Fruit fly (Drosophila melanogaster) whole organism, wandering third instar larva: ENCODE measurements around the gene frtz.
A peak's percentile ranks its signal among the peaks of the same experiment; 100 is the strongest.

Experiments
- Hr83 ChIP-seq: fragments of 200-300 bp; sonication (Bioruptor generic); optimal IDR thresholded peaks from 2 replicates; lab custom pipeline; 2016; ENCODE audit warnings: missing biosample characterization, mild to moderate bottlenecking, missing genetic modification characterization, moderate library complexity; ENCODE audit not compliant: poor library complexity, severe bottlenecking
- N ChIP-seq: fragments of >200 bp; optimal IDR thresholded peaks from 2 replicates; lab custom pipeline; 2018; ENCODE audit warnings: missing biosample characterization, missing external identifiers, missing genetic modification characterization
- foxo ChIP-seq, 2 experiments: fragments of 200-800 bp; sonication (Bioruptor generic); optimal IDR thresholded peaks; 2 replicates in 1 of 2; 3 replicates in 1 of 2; lab custom pipeline; 2016 to 2017; ENCODE audit warnings: missing biosample characterization in 2 of 2, missing genetic modification characterization in 2 of 2
- h ChIP-seq: fragments of 200-800 bp; sonication (Bioruptor generic); optimal IDR thresholded peaks from 3 replicates; lab custom pipeline; 2016; ENCODE audit warnings: missing biosample characterization, mild to moderate bottlenecking, missing genetic modification characterization
- woc ChIP-seq: sonication (Bioruptor generic); optimal IDR thresholded peaks from 2 replicates; lab custom pipeline; 2016; ENCODE audit warnings: missing biosample characterization, mild to moderate bottlenecking, missing genetic modification characterization

dm6 chr2L:1720846-1721506 is 5.3 kb upstream of the frtz start:
- TF ChIP-seq foxo (GFP tag; optimal IDR thresholded peaks at IDR 0.05; lab: Kevin White, UChicago) = no peak
- no peak for TF ChIP-seq N (GFP tag; lab: Kevin White, UChicago)
- no peak for TF ChIP-seq Hr83 (GFP tag; lab: Kevin White, UChicago)
- no peak for TF ChIP-seq woc (GFP tag; lab: Kevin White, UChicago)
- peak; percentile 81 for TF ChIP-seq h
